Worm (Caenorhabditis elegans) whole organism, mixed stage, embryonic: ENCODE measurements around the gene ilcr-2.

ENCODE experiments used
- blmp-1 ChIP-seq: fragments of 150-350 bp; optimal IDR thresholded peaks from 2 replicates; lab custom pipeline; 2014; ENCODE audit warnings: missing biosample characterization, missing genetic modification characterization
- ceh-39 ChIP-seq: fragments of 150-350 bp; optimal IDR thresholded peaks from 2 replicates; lab custom pipeline; 2014; ENCODE audit warnings: missing biosample characterization, missing genetic modification characterization
- elt-1 ChIP-seq: sonication (generic microtip); optimal IDR thresholded peaks from 2 replicates; lab custom pipeline; 2017; ENCODE audit warnings: missing genetic modification characterization, mild to moderate bottlenecking, missing compliant biosample characterization, antibody characterized with exemption, moderate library complexity, borderline replicate concordance; ENCODE audit not compliant: insufficient read depth
- elt-3 ChIP-seq: fragments of 150-350 bp; optimal IDR thresholded peaks from 2 replicates; lab custom pipeline; 2014; ENCODE audit warnings: missing biosample characterization, missing genetic modification characterization
- lin-13 ChIP-seq: fragments of 150-350 bp; optimal IDR thresholded peaks from 2 replicates; lab custom pipeline; 2014; ENCODE audit warnings: missing biosample characterization, missing genetic modification characterization
- lsy-2 ChIP-seq: fragments of 150-350 bp; optimal IDR thresholded peaks from 2 replicates; lab custom pipeline; 2014; ENCODE audit warnings: missing biosample characterization, missing genetic modification characterization
- nhr-12 ChIP-seq: fragments of 150-350 bp; optimal IDR thresholded peaks from 2 replicates; lab custom pipeline; 2014; ENCODE audit warnings: missing biosample characterization, missing genetic modification characterization
- nhr-28 ChIP-seq: fragments of 150-350 bp; optimal IDR thresholded peaks from 2 replicates; lab custom pipeline; 2014; ENCODE audit warnings: missing biosample characterization, missing genetic modification characterization
- snpc-4 ChIP-seq: fragments of 150-350 bp; optimal IDR thresholded peaks from 2 replicates; lab custom pipeline; 2014; ENCODE audit warnings: missing biosample characterization, missing genetic modification characterization
- unc-39 ChIP-seq: fragments of 150-350 bp; optimal IDR thresholded peaks from 2 replicates; lab custom pipeline; 2014; ENCODE audit warnings: missing biosample characterization, missing genetic modification characterization
- unc-62 ChIP-seq: fragments of 150-350 bp; optimal IDR thresholded peaks from 2 replicates; lab custom pipeline; 2014; ENCODE audit warnings: missing biosample characterization, missing genetic modification reagents, missing genetic modification characterization

ce11 chrII:5478318-5478717 lies 3.3 kb downstream of the ilcr-2 start, which contains the start of gene F56D1.1:
- TF ChIP-seq snpc-4 (tag; lab: Kevin White, UChicago) (no peak), elt-3 (tag; lab: Kevin White, UChicago) (no peak), nhr-28 (tag; lab: Kevin White, UChicago) (no peak), unc-39 (tag; lab: Kevin White, UChicago) (no peak), nhr-12 (tag; lab: Kevin White, UChicago) (no peak), lsy-2 (tag; lab: Kevin White, UChicago) (no peak), blmp-1 (tag; lab: Kevin White, UChicago) (no peak), unc-62 (GFP tag; lab: Kevin White, UChicago) (no peak), lin-13 (tag; lab: Kevin White, UChicago) (no peak), elt-1 (no peak), ceh-39 (tag; lab: Kevin White, UChicago) (no peak)
